Worm (Caenorhabditis elegans) whole organism, midembryonic: ENCODE data around the gene C10G8.4.
A peak's percentile ranks its signal among the peaks of the same experiment; 100 is the strongest.

Experiments used
- T22C8.4 ChIP-seq: fragments of 200-800 bp; sonication (Bioruptor generic); IDR thresholded peaks from 2 replicates; pipeline ENCODE4 v1.3.6; 2022; ENCODE audit warnings: missing genetic modification characterization, missing compliant biosample characterization
- cog-1 ChIP-seq: sonication (generic microtip); optimal IDR thresholded peaks from 2 replicates; lab custom pipeline; 2016; ENCODE audit warnings: missing genetic modification characterization, missing compliant biosample characterization
- flt-1 ChIP-seq: fragments of 200-800 bp; sonication (Bioruptor generic); IDR thresholded peaks from 2 replicates; pipeline ENCODE4 v1.3.6; 2022; ENCODE audit warnings: missing genetic modification characterization, missing compliant biosample characterization
- klf-2 ChIP-seq: fragments of 200-800 bp; sonication (Bioruptor generic); conservative IDR thresholded peaks from 2 replicates; pipeline ENCODE4 v1.3.6; 2022; ENCODE audit warnings: missing genetic modification reagents, missing genetic modification characterization, missing compliant biosample characterization
- med-1 ChIP-seq: sonication (generic microtip); optimal IDR thresholded peaks from 2 replicates; lab custom pipeline; 2017; ENCODE audit warnings: missing genetic modification characterization, mild to moderate bottlenecking, missing compliant biosample characterization, antibody characterized with exemption, missing genetic modification reagents; ENCODE audit not compliant: insufficient read depth
- ref-1 ChIP-seq: fragments of 200-800 bp; sonication (Bioruptor generic); conservative IDR thresholded peaks from 2 replicates; pipeline ENCODE4 v1.3.6; 2022; ENCODE audit warnings: missing genetic modification reagents, missing genetic modification characterization, missing compliant biosample characterization
- tab-1 ChIP-seq: fragments of 200-800 bp; sonication (Bioruptor generic); IDR thresholded peaks from 2 replicates; pipeline ENCODE4 v1.3.6; 2022; ENCODE audit warnings: missing genetic modification characterization, missing compliant biosample characterization
- ztf-23 ChIP-seq: fragments of 200-800 bp; sonication (Bioruptor generic); IDR thresholded peaks from 2 replicates; pipeline ENCODE4 v1.3.6; 2022; ENCODE audit warnings: missing genetic modification reagents, missing genetic modification characterization, missing compliant biosample characterization
- ztf-29 ChIP-seq: fragments of 200-800 bp; sonication (Bioruptor generic); IDR thresholded peaks from 2 replicates; pipeline ENCODE4 v1.3.6; 2022; ENCODE audit warnings: missing genetic modification reagents, missing genetic modification characterization, missing compliant biosample characterization

Gene C10G8.4

DNA sequence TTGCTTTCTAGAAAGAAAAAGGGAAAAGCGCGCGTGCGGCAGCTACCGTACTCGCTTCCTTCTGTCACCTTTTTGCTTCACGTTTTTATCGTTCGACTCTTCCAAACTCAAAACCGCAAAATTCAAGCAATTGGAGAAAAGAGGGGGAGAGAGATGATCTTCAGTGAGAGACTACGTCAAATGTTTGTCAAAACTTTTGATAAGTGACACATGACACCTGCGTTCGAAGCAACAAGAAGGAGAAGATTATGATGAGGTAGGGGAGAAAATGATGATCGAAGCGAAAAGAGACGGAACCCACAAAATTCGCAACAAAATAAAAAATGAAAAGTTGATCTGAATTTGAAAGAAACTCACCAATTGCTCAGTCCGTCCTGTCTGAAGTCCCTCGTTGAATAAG, 6.6 kb downstream of the C10G8.4 start:
- TF ChIP-seq T22C8.4 (GFP tag; lab: Robert Waterston, UW) (no peak), med-1 (GFP tag; lab: Kevin White, UChicago) (no peak), cog-1 (no peak), ztf-29 (GFP tag; lab: Robert Waterston, UW) (no peak), klf-2 (GFP tag; lab: Robert Waterston, UW) (no peak), ref-1 (GFP tag; lab: Robert Waterston, UW) (no peak), tab-1 (GFP tag; lab: Robert Waterston, UW) (no peak), flt-1 (GFP tag; lab: Robert Waterston, UW) (no peak), ztf-23 (GFP tag; lab: Robert Waterston, UW) (no peak)

- TF ChIP-seq klf-2 (GFP tag; lab: Robert Waterston, UW): no peak
- TF ChIP-seq med-1 (GFP tag; lab: Kevin White, UChicago): no peak
- TF ChIP-seq T22C8.4 (GFP tag; lab: Robert Waterston, UW): no peak
- no peak for TF ChIP-seq ref-1 (GFP tag; lab: Robert Waterston, UW)
- no peak for TF ChIP-seq flt-1 (GFP tag; lab: Robert Waterston, UW)
- TF ChIP-seq tab-1 (GFP tag; lab: Robert Waterston, UW): no peak
- no peak for TF ChIP-seq ztf-29 (GFP tag; lab: Robert Waterston, UW)
- TF ChIP-seq cog-1: no peak
- TF ChIP-seq ztf-23 (GFP tag; lab: Robert Waterston, UW): no peak
Measured at ce11 chrV:5319477-5319876, 7.7 kb downstream of the C10G8.4 start, which contains the start of gene ceh-34. ceh-34 (minus strand) TSS chrV:5319577.

DNA sequence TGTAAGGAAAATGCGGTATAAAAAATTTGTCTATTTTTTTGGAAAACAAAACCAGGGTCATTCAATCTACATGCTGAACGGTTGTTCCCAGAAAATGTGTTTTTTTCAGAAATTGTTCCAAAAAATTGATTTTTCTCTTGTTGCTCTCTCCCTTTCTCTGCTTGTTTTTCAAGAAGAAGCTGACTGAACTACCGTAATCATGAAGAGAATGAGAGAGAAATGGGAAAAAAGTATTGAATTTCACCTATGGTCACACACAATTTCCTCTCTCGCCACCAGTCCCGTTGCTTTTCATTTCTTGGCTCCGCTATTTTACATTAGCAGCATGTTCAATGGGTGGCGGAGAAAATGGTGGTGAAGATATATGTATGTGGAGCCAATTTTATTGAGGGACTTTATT, 11.1 kb downstream of the C10G8.4 start:
- TF ChIP-seq klf-2 (GFP tag; lab: Robert Waterston, UW): no peak
- no peak for TF ChIP-seq flt-1 (GFP tag; lab: Robert Waterston, UW)
- no peak for TF ChIP-seq med-1 (GFP tag; lab: Kevin White, UChicago)
- no peak for TF ChIP-seq ref-1 (GFP tag; lab: Robert Waterston, UW)
- no peak for TF ChIP-seq tab-1 (GFP tag; lab: Robert Waterston, UW)
- no peak for TF ChIP-seq cog-1
- no peak for TF ChIP-seq T22C8.4 (GFP tag; lab: Robert Waterston, UW)
- TF ChIP-seq ztf-29 (GFP tag; lab: Robert Waterston, UW): no peak
- TF ChIP-seq ztf-23 (GFP tag; lab: Robert Waterston, UW): no peak

ce11 chrV:5324566-5324965, 12.8 kb downstream of the C10G8.4 start, which contains the start of gene ceh-33:
ceh-33 (minus strand) TSS chrV:5324666.
- TF ChIP-seq ref-1 (GFP tag; lab: Robert Waterston, UW): no peak
- no peak for TF ChIP-seq ztf-29 (GFP tag; lab: Robert Waterston, UW)
- no peak for TF ChIP-seq T22C8.4 (GFP tag; lab: Robert Waterston, UW)
- TF ChIP-seq tab-1 (GFP tag; lab: Robert Waterston, UW): no peak
- no peak for TF ChIP-seq klf-2 (GFP tag; lab: Robert Waterston, UW)

DNA sequence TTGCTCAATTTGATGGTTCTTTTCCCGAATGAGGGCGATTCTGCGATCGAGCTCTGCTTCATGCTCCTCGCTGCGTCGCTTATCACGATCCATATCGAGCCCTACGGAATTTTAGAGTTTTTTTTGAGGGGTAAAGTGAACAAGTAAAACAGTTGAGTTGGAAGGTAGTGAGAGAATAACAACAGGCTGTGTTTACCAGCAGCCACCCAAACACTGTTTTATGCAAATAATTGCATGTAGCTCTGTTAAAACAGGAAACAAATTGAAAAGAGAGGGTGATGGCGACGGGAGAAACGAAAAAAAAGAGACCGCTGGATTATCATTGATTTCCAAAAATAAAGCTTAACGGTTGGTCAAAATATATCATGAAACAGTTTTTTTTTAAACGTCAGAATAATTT, 16.6 kb downstream of the C10G8.4 start, which contains the start of gene C10G8.8:
TSS of gene C10G8.8 (minus strand) at position 101 of the 400 bp plus-strand sequence.
- TF ChIP-seq T22C8.4 (GFP tag; lab: Robert Waterston, UW): no peak
- TF ChIP-seq ztf-29 (GFP tag; lab: Robert Waterston, UW): no peak

ce11 chrV:5329677-5330266, 18.0 kb downstream of the C10G8.4 start:
- TF ChIP-seq klf-2 (GFP tag; lab: Robert Waterston, UW) (0 out of 2 replicates have a peak, but pooled peaks have one; percentile 13), tab-1 (GFP tag; lab: Robert Waterston, UW) (no peak)

DNA sequence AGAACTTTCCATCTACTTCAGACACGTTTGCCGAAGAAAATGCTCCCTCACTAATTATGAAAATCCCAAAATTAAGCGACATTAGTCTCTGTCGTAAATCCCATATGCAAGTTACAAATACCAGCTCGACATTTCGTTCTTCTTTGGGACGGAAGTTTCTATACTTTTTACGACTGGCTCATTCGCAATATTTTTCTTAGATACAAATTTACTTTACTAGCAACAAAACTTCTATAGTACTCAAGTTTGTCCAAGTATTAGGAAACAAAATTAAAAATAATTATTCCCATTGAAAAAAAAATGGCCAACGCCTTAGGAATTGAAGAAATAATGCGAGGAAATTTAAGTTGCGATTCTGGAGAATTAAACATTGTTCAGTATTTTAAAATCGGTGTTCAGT, 19.2 kb downstream of the C10G8.4 start, which contains the start of gene srg-26:
TSS of gene srg-26 (plus strand) at position 301 of the 400 bp plus-strand sequence.
- no peak for TF ChIP-seq ref-1 (GFP tag; lab: Robert Waterston, UW)
- TF ChIP-seq ztf-29 (GFP tag; lab: Robert Waterston, UW): no peak
- no peak for TF ChIP-seq ztf-23 (GFP tag; lab: Robert Waterston, UW)
- no peak for TF ChIP-seq cog-1
- no peak for TF ChIP-seq T22C8.4 (GFP tag; lab: Robert Waterston, UW)
- no peak for TF ChIP-seq tab-1 (GFP tag; lab: Robert Waterston, UW)
- no peak for TF ChIP-seq klf-2 (GFP tag; lab: Robert Waterston, UW)
- no peak for TF ChIP-seq flt-1 (GFP tag; lab: Robert Waterston, UW)
- TF ChIP-seq med-1 (GFP tag; lab: Kevin White, UChicago): no peak

ce11 chrV:5334588-5334987, 22.9 kb downstream of the C10G8.4 start, which contains the start of gene srg-28:
srg-28 (plus strand) TSS chrV:5334888.
- TF ChIP-seq ztf-29 (GFP tag; lab: Robert Waterston, UW): no peak

DNA sequence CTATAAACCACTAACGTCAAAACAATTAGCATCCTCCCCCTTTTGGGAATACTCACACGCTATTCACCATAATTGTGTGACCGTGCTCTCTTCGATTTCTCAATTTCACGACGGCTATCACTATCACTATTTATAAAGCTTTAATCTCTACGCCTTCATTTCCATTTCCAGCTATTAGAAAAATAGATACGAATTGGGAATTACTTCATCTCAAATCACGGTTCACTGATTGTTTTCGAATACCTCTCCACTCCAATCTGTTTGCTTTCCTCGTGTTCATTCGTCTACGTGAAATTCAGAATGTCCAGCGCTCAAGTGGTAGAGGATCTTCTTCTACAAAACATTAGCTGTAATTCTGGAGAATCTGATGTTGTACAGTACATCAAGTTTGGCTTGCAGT, 25.1 kb downstream of the C10G8.4 start, which contains the start of gene srg-29:
TSS of gene srg-29 (plus strand) at position 301 of the 400 bp plus-strand sequence.
- TF ChIP-seq ztf-23 (GFP tag; lab: Robert Waterston, UW): no peak
- no peak for TF ChIP-seq klf-2 (GFP tag; lab: Robert Waterston, UW)
- no peak for TF ChIP-seq cog-1
- no peak for TF ChIP-seq tab-1 (GFP tag; lab: Robert Waterston, UW)
- no peak for TF ChIP-seq med-1 (GFP tag; lab: Kevin White, UChicago)

ce11 chrV:5339497-5339896, 27.8 kb downstream of the C10G8.4 start, which contains the start of gene srg-27:
srg-27 (plus strand) TSS chrV:5339797.
- TF ChIP-seq klf-2 (GFP tag; lab: Robert Waterston, UW): no peak
- TF ChIP-seq T22C8.4 (GFP tag; lab: Robert Waterston, UW): no peak
- no peak for TF ChIP-seq tab-1 (GFP tag; lab: Robert Waterston, UW)
- TF ChIP-seq flt-1 (GFP tag; lab: Robert Waterston, UW): no peak
- TF ChIP-seq cog-1: no peak
- no peak for TF ChIP-seq med-1 (GFP tag; lab: Kevin White, UChicago)
- TF ChIP-seq ztf-23 (GFP tag; lab: Robert Waterston, UW): no peak
- TF ChIP-seq ref-1 (GFP tag; lab: Robert Waterston, UW): no peak
- TF ChIP-seq ztf-29 (GFP tag; lab: Robert Waterston, UW): no peak
